Fruit fly (Drosophila melanogaster) whole organism, wandering third instar larva: ENCODE results near the gene cni.

Experiments
- Dfd ChIP-seq: fragments of >200 bp; optimal IDR thresholded peaks from 2 replicates; lab custom pipeline; 2017; ENCODE audit warnings: missing biosample characterization, missing genetic modification characterization
- GATAd ChIP-seq: sonication (Bioruptor generic); optimal IDR thresholded peaks from 2 replicates; lab custom pipeline; 2016; ENCODE audit warnings: missing biosample characterization, missing genetic modification characterization
- HLH106 ChIP-seq: fragments of 200-800 bp; optimal IDR thresholded peaks from 3 replicates; lab custom pipeline; 2019; ENCODE audit warnings: missing biosample characterization, mild to moderate bottlenecking, missing genetic modification characterization, moderate library complexity
- Jra ChIP-seq: sonication (Bioruptor generic); optimal IDR thresholded peaks from 2 replicates; lab custom pipeline; 2016; ENCODE audit warnings: missing biosample characterization, missing genetic modification characterization
- OdsH ChIP-seq: fragments of 200-800 bp; sonication (Bioruptor generic); optimal IDR thresholded peaks from 2 replicates; lab custom pipeline; 2016; ENCODE audit warnings: missing biosample characterization, mild to moderate bottlenecking, missing genetic modification characterization
- dsf ChIP-seq: sonication (Bioruptor generic); optimal IDR thresholded peaks from 2 replicates; lab custom pipeline; 2016; ENCODE audit warnings: missing biosample characterization, missing genetic modification characterization, borderline replicate concordance
- fru ChIP-seq: fragments of 200-800 bp; sonication (Bioruptor generic); optimal IDR thresholded peaks from 3 replicates; lab custom pipeline; 2016; ENCODE audit warnings: missing biosample characterization, mild to moderate bottlenecking, missing genetic modification characterization
- h ChIP-seq: fragments of 200-800 bp; sonication (Bioruptor generic); optimal IDR thresholded peaks from 3 replicates; lab custom pipeline; 2016; ENCODE audit warnings: missing biosample characterization, mild to moderate bottlenecking, missing genetic modification characterization
- pan ChIP-seq: fragments of >200 bp; optimal IDR thresholded peaks from 2 replicates; lab custom pipeline; 2017
- tai ChIP-seq: sonication (Bioruptor generic); optimal IDR thresholded peaks from 2 replicates; lab custom pipeline; 2016; ENCODE audit warnings: missing biosample characterization, missing genetic modification characterization
- usp ChIP-seq: fragments of >200 bp; optimal IDR thresholded peaks from 2 replicates; lab custom pipeline; 2017; ENCODE audit warnings: missing biosample characterization, missing genetic modification characterization

DNA sequence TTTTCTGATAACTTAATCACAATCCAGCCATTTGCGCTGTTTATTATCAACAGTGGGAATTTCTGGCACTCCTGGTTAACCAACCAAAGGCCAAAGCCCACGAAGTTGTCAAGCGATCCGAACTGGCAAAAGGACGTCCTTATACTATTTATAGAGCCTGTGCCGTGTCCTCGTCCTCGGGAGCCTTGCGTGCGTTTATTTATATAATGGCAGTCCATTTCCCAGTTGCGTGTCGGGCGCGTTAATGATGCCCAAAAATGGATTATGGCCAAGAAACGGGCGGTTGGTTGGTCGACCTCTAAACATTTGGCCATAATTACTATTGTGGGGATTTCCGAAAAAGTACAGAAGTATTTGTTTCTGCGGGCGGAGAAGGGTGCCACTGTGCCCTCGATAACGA is 9.9 kb upstream of the cni start:
- no peak for TF ChIP-seq pan
- TF ChIP-seq fru (GFP tag; lab: Kevin White, UChicago) = no peak
- no peak for TF ChIP-seq Dfd (GFP tag; lab: Kevin White, UChicago)
- no peak for TF ChIP-seq tai (GFP tag; lab: Kevin White, UChicago)
- no peak for TF ChIP-seq h (GFP tag; lab: Kevin White, UChicago)
- TF ChIP-seq GATAd (GFP tag; lab: Kevin White, UChicago) = no peak
- no peak for TF ChIP-seq HLH106
- no peak for TF ChIP-seq OdsH (GFP tag; lab: Kevin White, UChicago)
- no peak for TF ChIP-seq dsf (GFP tag; lab: Kevin White, UChicago)
- TF ChIP-seq usp (GFP tag; lab: Kevin White, UChicago) = no peak
- no peak for TF ChIP-seq Jra (GFP tag; lab: Kevin White, UChicago)
